Fruit fly (Drosophila melanogaster) whole organism, embryonic: ENCODE data around the gene CG14982.

Source experiments
- Aef1 ChIP-seq: fragments of 200-800 bp; sonication (Bioruptor generic); IDR thresholded peaks from 3 replicates; pipeline ENCODE4 v1.3.6; 2022; ENCODE audit warnings: missing biosample characterization, missing genetic modification characterization
- Atf3 ChIP-seq: fragments of 200-800 bp; sonication (Bioruptor generic); optimal IDR thresholded peaks from 3 replicates; lab custom pipeline; 2016; ENCODE audit warnings: missing biosample characterization, missing genetic modification characterization
- B-H2 ChIP-seq: fragments of 200-800 bp; sonication (Bioruptor generic); optimal IDR thresholded peaks from 2 replicates; lab custom pipeline; 2018; ENCODE audit warnings: missing biosample characterization, mild to moderate bottlenecking, missing genetic modification characterization
- CG10565 ChIP-seq: fragments of 200-800 bp; sonication (Bioruptor generic); optimal IDR thresholded peaks from 3 replicates; lab custom pipeline; 2016; ENCODE audit warnings: missing biosample characterization, mild to moderate bottlenecking, missing genetic modification characterization
- CG11085 ChIP-seq: fragments of 200-800 bp; sonication (Bioruptor generic); IDR thresholded peaks from 2 replicates; pipeline ENCODE4 v1.3.6; 2022; ENCODE audit warnings: missing biosample characterization, missing genetic modification characterization
- CG1233 ChIP-seq: fragments of 200-800 bp; sonication (Bioruptor generic); optimal IDR thresholded peaks from 4 replicates; lab custom pipeline; 2018; ENCODE audit warnings: missing biosample characterization, mild to moderate bottlenecking, missing genetic modification characterization
- CG13894 ChIP-seq: fragments of 200-800 bp; sonication (Bioruptor generic); optimal IDR thresholded peaks from 3 replicates; lab custom pipeline; 2018; ENCODE audit warnings: missing biosample characterization, mild to moderate bottlenecking, missing genetic modification characterization, moderate library complexity
- CG14860 ChIP-seq: fragments of 200-800 bp; sonication (Bioruptor generic); IDR thresholded peaks from 3 replicates; pipeline ENCODE4 v1.3.6; 2022; ENCODE audit warnings: missing biosample characterization, missing genetic modification characterization; ENCODE audit not compliant: partially characterized antibody
- CG14965 ChIP-seq: fragments of 200-800 bp; sonication (Bioruptor generic); optimal IDR thresholded peaks from 2 replicates; lab custom pipeline; 2016; ENCODE audit warnings: missing biosample characterization, missing genetic modification characterization, borderline replicate concordance
- CG15479 ChIP-seq: fragments of 200-800 bp; sonication (Bioruptor generic); optimal IDR thresholded peaks from 3 replicates; lab custom pipeline; 2019; ENCODE audit warnings: missing biosample characterization, mild to moderate bottlenecking, missing genetic modification characterization, moderate library complexity
- CG16815 ChIP-seq: fragments of 200-800 bp; sonication (Bioruptor generic); optimal IDR thresholded peaks from 3 replicates; lab custom pipeline; 2017; ENCODE audit warnings: missing biosample characterization, mild to moderate bottlenecking, missing genetic modification characterization
- CG18262 ChIP-seq: fragments of 200-800 bp; optimal IDR thresholded peaks from 3 replicates; lab custom pipeline; 2019; ENCODE audit warnings: missing biosample characterization, mild to moderate bottlenecking, missing genetic modification characterization, moderate library complexity
- CG2199 ChIP-seq: fragments of 200-800 bp; sonication (Bioruptor generic); IDR thresholded peaks from 3 replicates; pipeline ENCODE4 v1.3.6; 2022; ENCODE audit warnings: missing biosample characterization, missing genetic modification characterization
- CG2678 ChIP-seq: fragments of 200-800 bp; sonication (Bioruptor generic); optimal IDR thresholded peaks from 3 replicates; lab custom pipeline; 2019; ENCODE audit warnings: missing biosample characterization, mild to moderate bottlenecking, missing genetic modification characterization, moderate library complexity
- CG2875 ChIP-seq: fragments of 200-800 bp; sonication (Bioruptor generic); optimal IDR thresholded peaks from 2 replicates; lab custom pipeline; 2017; ENCODE audit warnings: missing biosample characterization, mild to moderate bottlenecking, missing genetic modification characterization, missing genetic modification reagents
- CG33557 ChIP-seq: fragments of 200-800 bp; sonication (Bioruptor generic); optimal IDR thresholded peaks from 2 replicates; lab custom pipeline; 2019; ENCODE audit warnings: missing biosample characterization, mild to moderate bottlenecking, missing genetic modification characterization, moderate library complexity
- CG3407 ChIP-seq: fragments of 200-800 bp; sonication (Bioruptor generic); optimal IDR thresholded peaks from 2 replicates; lab custom pipeline; 2018; ENCODE audit warnings: missing biosample characterization, mild to moderate bottlenecking, missing genetic modification characterization
- CG34422 ChIP-seq: fragments of 200-800 bp; sonication (Bioruptor generic); IDR thresholded peaks from 3 replicates; pipeline ENCODE4 v1.3.6; 2022; ENCODE audit warnings: missing biosample characterization, missing genetic modification characterization
- CG8281 ChIP-seq: fragments of 200-800 bp; sonication (Bioruptor generic); optimal IDR thresholded peaks from 2 replicates; lab custom pipeline; 2018; ENCODE audit warnings: missing biosample characterization, mild to moderate bottlenecking, missing genetic modification characterization, moderate library complexity
- CG8388 ChIP-seq: fragments of 200-800 bp; sonication (Bioruptor generic); optimal IDR thresholded peaks from 2 replicates; lab custom pipeline; 2019; ENCODE audit warnings: missing biosample characterization, mild to moderate bottlenecking, missing genetic modification characterization, moderate library complexity
- Ets65A ChIP-seq: fragments of 200-800 bp; sonication (Bioruptor generic); peaks from one replicate; lab custom pipeline; 2016; ENCODE audit warnings: missing biosample characterization, missing genetic modification characterization
- HLH3B ChIP-seq: fragments of 200-800 bp; sonication (Bioruptor generic); IDR thresholded peaks from 2 replicates; pipeline ENCODE4 v1.3.6; 2022; ENCODE audit warnings: missing biosample characterization, missing genetic modification characterization
- Neu2 ChIP-seq: fragments of 200-800 bp; sonication (Bioruptor generic); optimal IDR thresholded peaks from 3 replicates; lab custom pipeline; 2016; ENCODE audit warnings: missing biosample characterization, missing genetic modification characterization, borderline replicate concordance
- Nf-YA ChIP-seq: fragments of 200-800 bp; sonication (Bioruptor generic); IDR thresholded peaks from 2 replicates; pipeline ENCODE4 v1.3.6; 2022; ENCODE audit warnings: missing biosample characterization, missing genetic modification characterization
- Sin3A ChIP-seq: fragments of >200 bp; optimal IDR thresholded peaks from 2 replicates; lab custom pipeline; 2018
- Six4 ChIP-seq: fragments of 200-800 bp; sonication (Bioruptor generic); optimal IDR thresholded peaks from 2 replicates; lab custom pipeline; 2016; ENCODE audit warnings: missing biosample characterization, missing genetic modification characterization
- Sry-δ ChIP-seq: fragments of 200-800 bp; sonication (Bioruptor generic); optimal IDR thresholded peaks from 2 replicates; lab custom pipeline; 2016; ENCODE audit warnings: missing biosample characterization, missing genetic modification characterization
- Vsx1 ChIP-seq: fragments of 200-800 bp; sonication (Bioruptor generic); optimal IDR thresholded peaks from 2 replicates; lab custom pipeline; 2017; ENCODE audit warnings: missing biosample characterization, mild to moderate bottlenecking, missing genetic modification characterization, missing genetic modification reagents
- bcd ChIP-seq: fragments of 200-800 bp; sonication (Bioruptor generic); optimal IDR thresholded peaks from 2 replicates; lab custom pipeline; 2017; ENCODE audit warnings: missing biosample characterization, mild to moderate bottlenecking, missing genetic modification characterization
- caup ChIP-seq: fragments of 200-800 bp; sonication (Bioruptor generic); optimal IDR thresholded peaks from 3 replicates; lab custom pipeline; 2017; ENCODE audit warnings: missing biosample characterization, mild to moderate bottlenecking, missing genetic modification characterization, moderate library complexity; ENCODE audit not compliant: severe bottlenecking
- crol ChIP-seq: fragments of 200-800 bp; sonication (Bioruptor generic); IDR thresholded peaks from 2 replicates; pipeline ENCODE4 v1.3.6; 2022; ENCODE audit warnings: missing biosample characterization, missing genetic modification characterization
- cwo ChIP-seq: fragments of 200-800 bp; sonication (Bioruptor generic); optimal IDR thresholded peaks from 3 replicates; lab custom pipeline; 2017; ENCODE audit warnings: missing biosample characterization, missing genetic modification characterization, mild to moderate bottlenecking, moderate library complexity, missing genetic modification reagents
- emc ChIP-seq: fragments of 200-800 bp; sonication (Bioruptor generic); optimal IDR thresholded peaks from 2 replicates; lab custom pipeline; 2016; ENCODE audit warnings: missing biosample characterization, missing genetic modification characterization
- fd102C ChIP-seq: fragments of 200-800 bp; sonication (Bioruptor generic); optimal IDR thresholded peaks from 2 replicates; lab custom pipeline; 2018; ENCODE audit warnings: missing biosample characterization, mild to moderate bottlenecking, missing genetic modification characterization, moderate library complexity
- gcm ChIP-seq: fragments of 200-800 bp; sonication (Bioruptor generic); optimal IDR thresholded peaks from 2 replicates; lab custom pipeline; 2019; ENCODE audit warnings: missing biosample characterization, mild to moderate bottlenecking, missing genetic modification characterization, moderate library complexity
- hth ChIP-seq: fragments of >200 bp; optimal IDR thresholded peaks from 2 replicates; lab custom pipeline; 2017; ENCODE audit warnings: inconsistent platforms
- ind ChIP-seq: fragments of 200-800 bp; sonication (Bioruptor generic); optimal IDR thresholded peaks from 3 replicates; lab custom pipeline; 2016; ENCODE audit warnings: missing biosample characterization, missing genetic modification characterization
- kay ChIP-seq: fragments of 200-800 bp; sonication (Bioruptor generic); optimal IDR thresholded peaks from 2 replicates; lab custom pipeline; 2016; ENCODE audit warnings: missing biosample characterization, missing genetic modification characterization
- nerfin-1 ChIP-seq: fragments of 200-800 bp; sonication (Bioruptor generic); optimal IDR thresholded peaks from 3 replicates; lab custom pipeline; 2019; ENCODE audit warnings: missing biosample characterization, mild to moderate bottlenecking, missing genetic modification characterization, moderate library complexity
- nerfin-2 ChIP-seq: fragments of 200-800 bp; sonication (Bioruptor generic); IDR thresholded peaks from 2 replicates; pipeline ENCODE4 v1.3.6; 2022; ENCODE audit warnings: missing biosample characterization, missing genetic modification characterization; ENCODE audit not compliant: partially characterized antibody
- nmo ChIP-seq: fragments of 200-800 bp; sonication (Bioruptor generic); optimal IDR thresholded peaks from 2 replicates; lab custom pipeline; 2018; ENCODE audit warnings: missing biosample characterization, mild to moderate bottlenecking, missing genetic modification characterization, moderate library complexity
- oc ChIP-seq: fragments of 200-800 bp; sonication (Bioruptor generic); optimal IDR thresholded peaks from 2 replicates; lab custom pipeline; 2018; ENCODE audit warnings: missing biosample characterization, mild to moderate bottlenecking, missing genetic modification characterization, moderate library complexity
- onecut ChIP-seq: fragments of 200-800 bp; sonication (Bioruptor generic); IDR thresholded peaks from 2 replicates; pipeline ENCODE4 v1.3.6; 2022; ENCODE audit warnings: missing biosample characterization, missing genetic modification characterization
- salm ChIP-seq: fragments of 200-800 bp; sonication (Bioruptor generic); optimal IDR thresholded peaks from 2 replicates; lab custom pipeline; 2018; ENCODE audit warnings: missing biosample characterization, mild to moderate bottlenecking, missing genetic modification characterization
- scrt ChIP-seq: fragments of 200-800 bp; sonication (Bioruptor generic); optimal IDR thresholded peaks from 2 replicates; lab custom pipeline; 2018; ENCODE audit warnings: missing biosample characterization, mild to moderate bottlenecking, missing genetic modification characterization, moderate library complexity
- stwl ChIP-seq: fragments of 200-800 bp; sonication (Bioruptor generic); optimal IDR thresholded peaks from 3 replicates; lab custom pipeline; 2018; ENCODE audit warnings: missing biosample characterization, mild to moderate bottlenecking, missing genetic modification characterization, moderate library complexity
- tin ChIP-seq: fragments of 200-800 bp; sonication (Bioruptor generic); optimal IDR thresholded peaks from 3 replicates; lab custom pipeline; 2016; ENCODE audit warnings: missing biosample characterization, missing genetic modification characterization
- trem ChIP-seq: fragments of 200-800 bp; optimal IDR thresholded peaks from 3 replicates; lab custom pipeline; 2019; ENCODE audit warnings: missing biosample characterization, mild to moderate bottlenecking, missing genetic modification characterization, moderate library complexity
- trh ChIP-seq: fragments of 200-800 bp; sonication (Bioruptor generic); optimal IDR thresholded peaks from 2 replicates; lab custom pipeline; 2016; ENCODE audit warnings: missing biosample characterization, missing genetic modification characterization
- wdn ChIP-seq: fragments of 200-800 bp; sonication (Bioruptor generic); IDR thresholded peaks from 2 replicates; pipeline ENCODE4 v1.3.6; 2022; ENCODE audit warnings: missing biosample characterization, missing genetic modification characterization
- zen ChIP-seq: fragments of 200-800 bp; sonication (Bioruptor generic); optimal IDR thresholded peaks from 3 replicates; lab custom pipeline; 2018; ENCODE audit warnings: missing biosample characterization, mild to moderate bottlenecking, missing genetic modification characterization, moderate library complexity

The CG14982 gene

DNA sequence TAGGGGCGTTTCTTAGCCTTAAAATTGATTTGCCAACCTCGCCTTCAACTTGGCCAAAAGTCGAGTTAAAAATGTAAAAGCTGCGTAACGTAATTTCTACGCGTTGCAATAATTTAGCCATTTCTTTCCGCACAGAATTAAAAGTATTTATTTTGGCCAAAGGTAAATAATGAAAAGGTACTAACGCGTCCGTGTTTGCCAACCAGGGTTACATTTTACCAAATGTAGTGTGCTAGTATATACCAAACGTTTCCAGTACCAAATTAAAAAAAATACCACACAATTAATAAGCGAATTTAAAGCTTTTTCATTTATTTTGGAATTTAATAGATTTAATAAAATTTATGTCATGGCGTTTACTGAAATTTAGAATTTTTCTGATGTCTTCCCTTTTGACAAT is 43.5 kb upstream of the CG14982 start, which contains the start of gene Ccz1 (continued):
- TF ChIP-seq CG8281 (tag; lab: Kevin White, UChicago) (peak; percentile 18), onecut (GFP tag; lab: Robert Waterston, UW) (peak; percentile 57), Sin3A (lab: Kevin White, UChicago) (no peak), CG18262 (peak; percentile 38), CG13894 (tag; lab: Kevin White, UChicago) (no peak), stwl (tag; lab: Kevin White, UChicago) (peak; percentile 70), oc (tag; lab: Kevin White, UChicago) (peak; percentile 57), CG14965 (GFP tag; lab: Kevin White, UChicago) (peak; percentile 56), wdn (no peak), B-H2 (GFP tag; lab: Kevin White, UChicago) (peak; percentile 76), trh (peak; percentile 63), crol (no peak), CG1233 (peak; percentile 63), CG3407 (GFP tag; lab: Kevin White, UChicago) (peak; percentile 74), gcm (GFP tag; lab: Kevin White, UChicago) (peak; percentile 12), CG34422 (GFP tag; lab: Robert Waterston, UW) (no peak), Neu2 (no peak), Six4 (GFP tag; lab: Kevin White, UChicago) (peak; percentile 36), ind (no peak), Atf3 (GFP tag; lab: Kevin White, UChicago) (peak; percentile 43), kay (peak; percentile 76), cwo (GFP tag; lab: Kevin White, UChicago) (no peak), CG2199 (no peak), bcd (GFP tag; lab: Kevin White, UChicago) (peak; percentile 71), CG15479 (GFP tag; lab: Kevin White, UChicago) (no peak), CG11085 (GFP tag; lab: Robert Waterston, UW) (no peak), Vsx1 (peak; percentile 30), zen (tag; lab: Kevin White, UChicago) (peak; percentile 29), nmo (GFP tag; lab: Kevin White, UChicago) (peak; percentile 47), salm (tag; lab: Kevin White, UChicago) (peak; percentile 45), CG2678 (tag; lab: Kevin White, UChicago) (peak; percentile 59), Sry-δ (GFP tag; lab: Kevin White, UChicago) (peak; percentile 52), Nf-YA (GFP tag; lab: Robert Waterston, UW) (no peak), CG14860 (GFP tag; lab: Robert Waterston, UW) (no peak), CG33557 (GFP tag; lab: Kevin White, UChicago) (peak; percentile 63), emc (GFP tag; lab: Kevin White, UChicago) (peak; percentile 49), trem (peak; percentile 58), Aef1 (GFP tag; lab: Robert Waterston, UW) (no peak), HLH3B (GFP tag; lab: Robert Waterston, UW) (no peak), CG10565 (no peak), CG2875 (peak; percentile 71), CG8388 (GFP tag; lab: Kevin White, UChicago) (peak; percentile 13), caup (GFP tag; lab: Kevin White, UChicago) (peak; percentile 66), hth (lab: Kevin White, UChicago) (no peak), tin (GFP tag; lab: Kevin White, UChicago) (peak; percentile 21), nerfin-2 (GFP tag; lab: Robert Waterston, UW) (no peak), CG16815 (GFP tag; lab: Kevin White, UChicago) (peak; percentile 5), scrt (GFP tag; lab: Kevin White, UChicago) (no peak), nerfin-1 (tag; lab: Kevin White, UChicago) (peak; percentile 47), Ets65A (GFP tag; lab: Kevin White, UChicago) (peak; percentile 84), fd102C (GFP tag; lab: Kevin White, UChicago) (peak; percentile 42)
